Fruit fly (Drosophila melanogaster) whole organism, embryonic: ENCODE results near the gene Orp8.

Experiments used
- BtbVII ChIP-seq: fragments of 200-800 bp; sonication (Bioruptor generic); optimal IDR thresholded peaks from 3 replicates; lab custom pipeline; 2017; ENCODE audit warnings: missing biosample characterization, mild to moderate bottlenecking, missing genetic modification characterization
- CG10209 ChIP-seq: fragments of 200-800 bp; sonication (Bioruptor generic); optimal IDR thresholded peaks from 3 replicates; lab custom pipeline; 2017; ENCODE audit warnings: missing biosample characterization, mild to moderate bottlenecking, missing genetic modification characterization, missing genetic modification reagents
- CG10959 ChIP-seq: fragments of 200-800 bp; sonication (Bioruptor generic); IDR thresholded peaks from 2 replicates; pipeline ENCODE4 v1.3.6; 2022; ENCODE audit warnings: missing biosample characterization, missing genetic modification characterization
- CG11504 ChIP-seq: fragments of 200-800 bp; sonication (Bioruptor generic); optimal IDR thresholded peaks from 3 replicates; lab custom pipeline; 2019; ENCODE audit warnings: missing biosample characterization, mild to moderate bottlenecking, missing genetic modification characterization, moderate library complexity
- CG12942 ChIP-seq: fragments of 200-800 bp; sonication (Bioruptor generic); optimal IDR thresholded peaks from 3 replicates; lab custom pipeline; 2016; ENCODE audit warnings: missing biosample characterization, missing genetic modification characterization
- CG15011 ChIP-seq: fragments of 200-800 bp; sonication (Bioruptor generic); optimal IDR thresholded peaks from 3 replicates; lab custom pipeline; 2018; ENCODE audit warnings: missing biosample characterization, mild to moderate bottlenecking, missing genetic modification characterization
- CG15601 ChIP-seq: fragments of 200-800 bp; sonication (Bioruptor generic); optimal IDR thresholded peaks from 3 replicates; lab custom pipeline; 2019; ENCODE audit warnings: missing biosample characterization, mild to moderate bottlenecking, missing genetic modification characterization, moderate library complexity
- CG15696 ChIP-seq: fragments of 200-800 bp; sonication (Bioruptor generic); optimal IDR thresholded peaks from 2 replicates; lab custom pipeline; 2019; ENCODE audit warnings: missing biosample characterization, mild to moderate bottlenecking, missing genetic modification characterization, moderate library complexity
- CG1603 ChIP-seq: fragments of 200-800 bp; sonication (Bioruptor generic); optimal IDR thresholded peaks from 2 replicates; lab custom pipeline; 2019; ENCODE audit warnings: missing biosample characterization, mild to moderate bottlenecking, missing genetic modification characterization, moderate library complexity
- CG17568 ChIP-seq: fragments of 200-800 bp; sonication (Bioruptor generic); optimal IDR thresholded peaks from 2 replicates; lab custom pipeline; 2018; ENCODE audit warnings: missing biosample characterization, mild to moderate bottlenecking, missing genetic modification characterization, moderate library complexity
- CG2875 ChIP-seq: fragments of 200-800 bp; sonication (Bioruptor generic); optimal IDR thresholded peaks from 2 replicates; lab custom pipeline; 2017; ENCODE audit warnings: missing biosample characterization, mild to moderate bottlenecking, missing genetic modification characterization, missing genetic modification reagents
- CG30020 ChIP-seq: fragments of 200-800 bp; optimal IDR thresholded peaks from 2 replicates; lab custom pipeline; 2019; ENCODE audit warnings: missing biosample characterization, mild to moderate bottlenecking, missing genetic modification characterization, moderate library complexity
- CG32532 ChIP-seq: fragments of 200-800 bp; sonication (Bioruptor generic); IDR thresholded peaks from 2 replicates; pipeline ENCODE4 v1.3.6; 2022; ENCODE audit warnings: missing biosample characterization, missing genetic modification characterization
- CG32767 ChIP-seq: fragments of 200-800 bp; sonication (Bioruptor generic); IDR thresholded peaks from 2 replicates; pipeline ENCODE4 v1.3.6; 2022; ENCODE audit warnings: missing biosample characterization, missing genetic modification characterization
- CG3281 ChIP-seq: fragments of 200-800 bp; sonication (Bioruptor generic); optimal IDR thresholded peaks from 3 replicates; lab custom pipeline; 2017; ENCODE audit warnings: missing biosample characterization, mild to moderate bottlenecking, missing genetic modification characterization
- CG42726 ChIP-seq: fragments of 200-800 bp; sonication (Bioruptor generic); IDR thresholded peaks from 2 replicates; pipeline ENCODE4 v1.3.6; 2022; ENCODE audit warnings: missing biosample characterization, missing genetic modification characterization; ENCODE audit not compliant: partially characterized antibody
- CG4707 ChIP-seq: fragments of 200-800 bp; sonication (Bioruptor generic); optimal IDR thresholded peaks from 2 replicates; lab custom pipeline; 2018; ENCODE audit warnings: missing biosample characterization, mild to moderate bottlenecking, missing genetic modification characterization, moderate library complexity
- CG8089 ChIP-seq: fragments of 200-800 bp; sonication (Bioruptor generic); optimal IDR thresholded peaks from 3 replicates; lab custom pipeline; 2016; ENCODE audit warnings: missing biosample characterization, missing genetic modification characterization
- CG8281 ChIP-seq: fragments of 200-800 bp; sonication (Bioruptor generic); optimal IDR thresholded peaks from 2 replicates; lab custom pipeline; 2018; ENCODE audit warnings: missing biosample characterization, mild to moderate bottlenecking, missing genetic modification characterization, moderate library complexity
- CG8290 ChIP-seq, 3 experiments: fragments of 200-800 bp; sonication (Bioruptor generic); optimal IDR thresholded peaks; 2 replicates each; lab custom pipeline; 2016 to 2019; ENCODE audit warnings: missing biosample characterization in 3 of 3, missing genetic modification characterization in 3 of 3, mild to moderate bottlenecking in 2 of 3, moderate library complexity in 1 of 3
- CG9727 ChIP-seq: fragments of 200-800 bp; sonication (Bioruptor generic); optimal IDR thresholded peaks from 3 replicates; lab custom pipeline; 2017; ENCODE audit warnings: missing biosample characterization, mild to moderate bottlenecking, missing genetic modification characterization
- Elba2 ChIP-seq: fragments of 200-800 bp; sonication (Bioruptor generic); optimal IDR thresholded peaks from 3 replicates; lab custom pipeline; 2016; ENCODE audit warnings: missing biosample characterization, missing genetic modification characterization
- HLH4C ChIP-seq: fragments of 200-800 bp; sonication (Bioruptor generic); IDR thresholded peaks from 3 replicates; pipeline ENCODE4 v1.3.6; 2022; ENCODE audit warnings: missing biosample characterization, missing genetic modification characterization; ENCODE audit not compliant: partially characterized antibody
- Meics ChIP-seq: fragments of 200-800 bp; sonication (Bioruptor generic); optimal IDR thresholded peaks from 2 replicates; lab custom pipeline; 2017; ENCODE audit warnings: missing biosample characterization, mild to moderate bottlenecking, missing genetic modification characterization
- NC2α ChIP-seq: fragments of 200-800 bp; sonication (Bioruptor generic); optimal IDR thresholded peaks from 2 replicates; lab custom pipeline; 2016; ENCODE audit warnings: missing biosample characterization, missing genetic modification characterization
- Nf-YC ChIP-seq: fragments of 200-800 bp; optimal IDR thresholded peaks from 3 replicates; lab custom pipeline; 2019; ENCODE audit warnings: missing biosample characterization, mild to moderate bottlenecking, missing genetic modification characterization, moderate library complexity
- Side ChIP-seq: fragments of 200-800 bp; sonication (Bioruptor generic); optimal IDR thresholded peaks from 2 replicates; lab custom pipeline; 2016; ENCODE audit warnings: missing biosample characterization, missing genetic modification characterization
- Ssrp ChIP-seq: fragments of 200-800 bp; sonication (Bioruptor generic); optimal IDR thresholded peaks from 2 replicates; lab custom pipeline; 2018; ENCODE audit warnings: missing biosample characterization, mild to moderate bottlenecking, missing genetic modification characterization, moderate library complexity
- bab2 ChIP-seq: fragments of 200-800 bp; sonication (Bioruptor generic); optimal IDR thresholded peaks from 2 replicates; lab custom pipeline; 2016; ENCODE audit warnings: missing biosample characterization, missing genetic modification characterization
- bcd ChIP-seq: fragments of 200-800 bp; sonication (Bioruptor generic); optimal IDR thresholded peaks from 2 replicates; lab custom pipeline; 2017; ENCODE audit warnings: missing biosample characterization, mild to moderate bottlenecking, missing genetic modification characterization
- bigmax ChIP-seq: fragments of 200-800 bp; sonication (Bioruptor generic); optimal IDR thresholded peaks from 2 replicates; lab custom pipeline; 2018; ENCODE audit warnings: missing biosample characterization, mild to moderate bottlenecking, missing genetic modification characterization
- bsh ChIP-seq, 2 experiments: fragments of 200-800 bp; sonication (Bioruptor generic); optimal IDR thresholded peaks; 2 replicates each; lab custom pipeline; 2017 to 2018; ENCODE audit warnings: mild to moderate bottlenecking in 2 of 2, missing biosample characterization in 2 of 2, missing genetic modification characterization in 2 of 2, moderate library complexity in 1 of 2
- caup ChIP-seq: fragments of 200-800 bp; sonication (Bioruptor generic); optimal IDR thresholded peaks from 3 replicates; lab custom pipeline; 2017; ENCODE audit warnings: missing biosample characterization, mild to moderate bottlenecking, missing genetic modification characterization, moderate library complexity; ENCODE audit not compliant: severe bottlenecking
- cg ChIP-seq: fragments of 200-800 bp; sonication (Bioruptor generic); optimal IDR thresholded peaks from 3 replicates; lab custom pipeline; 2019; ENCODE audit warnings: missing biosample characterization, mild to moderate bottlenecking, missing genetic modification characterization, moderate library complexity
- disco-r ChIP-seq: fragments of 200-800 bp; sonication (Bioruptor generic); optimal IDR thresholded peaks from 2 replicates; lab custom pipeline; 2016; ENCODE audit warnings: missing biosample characterization, missing genetic modification characterization
- dmrt11E ChIP-seq: fragments of 200-800 bp; sonication (Bioruptor generic); optimal IDR thresholded peaks from 3 replicates; lab custom pipeline; 2018; ENCODE audit warnings: missing biosample characterization, mild to moderate bottlenecking, missing genetic modification characterization, moderate library complexity
- fd64A ChIP-seq: fragments of 200-800 bp; sonication (Bioruptor generic); optimal IDR thresholded peaks from 3 replicates; lab custom pipeline; 2018; ENCODE audit warnings: missing biosample characterization, mild to moderate bottlenecking, missing genetic modification characterization
- jigr1 ChIP-seq: fragments of 200-800 bp; sonication (Bioruptor generic); IDR thresholded peaks from 3 replicates; pipeline ENCODE4 v1.3.6; 2022; ENCODE audit warnings: missing biosample characterization, missing genetic modification characterization
- jumu ChIP-seq: fragments of 200-800 bp; sonication (Bioruptor generic); optimal IDR thresholded peaks from 3 replicates; lab custom pipeline; 2016; ENCODE audit warnings: missing biosample characterization, missing genetic modification characterization
- maf-S ChIP-seq: fragments of 200-800 bp; sonication (Bioruptor generic); optimal IDR thresholded peaks from 2 replicates; lab custom pipeline; 2016; ENCODE audit warnings: missing biosample characterization, missing genetic modification characterization
- nau ChIP-seq: fragments of 200-800 bp; sonication (Bioruptor generic); optimal IDR thresholded peaks from 3 replicates; lab custom pipeline; 2017; ENCODE audit warnings: missing biosample characterization, mild to moderate bottlenecking, missing genetic modification characterization, missing genetic modification reagents
- nom ChIP-seq: fragments of 200-800 bp; sonication (Bioruptor generic); optimal IDR thresholded peaks from 2 replicates; lab custom pipeline; 2017; ENCODE audit warnings: missing biosample characterization, missing genetic modification characterization, mild to moderate bottlenecking, moderate library complexity, missing genetic modification reagents
- onecut ChIP-seq: fragments of 200-800 bp; sonication (Bioruptor generic); IDR thresholded peaks from 2 replicates; pipeline ENCODE4 v1.3.6; 2022; ENCODE audit warnings: missing biosample characterization, missing genetic modification characterization
- sd ChIP-seq: fragments of 200-800 bp; sonication (Bioruptor generic); optimal IDR thresholded peaks from 3 replicates; lab custom pipeline; 2018; ENCODE audit warnings: missing biosample characterization, mild to moderate bottlenecking, missing genetic modification characterization, moderate library complexity
- tin ChIP-seq: fragments of 200-800 bp; sonication (Bioruptor generic); optimal IDR thresholded peaks from 3 replicates; lab custom pipeline; 2016; ENCODE audit warnings: missing biosample characterization, missing genetic modification characterization
- unc-4 ChIP-seq: fragments of 200-800 bp; sonication (Bioruptor generic); IDR thresholded peaks from 2 replicates; pipeline ENCODE4 v1.3.6; 2022; ENCODE audit warnings: missing biosample characterization, missing genetic modification characterization; ENCODE audit not compliant: partially characterized antibody
- wek ChIP-seq: fragments of 200-800 bp; sonication (Bioruptor generic); optimal IDR thresholded peaks from 3 replicates; lab custom pipeline; 2018; ENCODE audit warnings: missing biosample characterization, mild to moderate bottlenecking, missing genetic modification characterization, moderate library complexity

The Orp8 gene

DNA sequence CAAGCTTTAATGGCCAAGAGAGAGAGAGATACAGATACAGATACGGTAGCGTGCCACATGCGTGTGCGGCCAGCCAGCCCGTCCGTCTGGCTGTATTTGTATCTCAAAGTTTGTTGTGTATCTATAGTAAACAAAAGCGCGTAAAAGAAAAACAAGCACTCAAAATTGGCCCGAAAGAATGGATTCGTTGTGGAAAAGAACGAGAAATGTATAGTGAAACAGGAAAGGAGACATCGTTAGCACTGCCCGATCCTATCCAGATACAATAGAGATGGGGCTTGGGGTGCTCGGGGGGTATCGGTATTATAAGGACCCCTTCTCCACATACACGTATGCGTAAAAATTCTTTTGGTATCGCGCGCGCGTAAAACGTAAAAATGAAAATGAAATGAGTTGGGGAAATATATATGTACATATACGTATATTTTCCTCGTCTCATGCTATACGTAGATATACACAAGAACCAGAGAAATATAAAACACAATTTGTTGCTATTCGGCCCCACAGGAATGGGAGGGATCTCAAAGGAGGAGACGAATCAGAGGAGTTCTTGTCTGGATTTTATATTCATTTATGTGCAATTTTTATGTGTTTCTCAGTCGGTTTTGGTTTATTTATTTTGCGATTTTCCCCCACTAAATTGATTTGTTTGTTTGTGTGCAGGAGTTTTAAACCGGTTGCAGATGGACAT, 45.2 kb upstream of the Orp8 start (continued):
- TF ChIP-seq disco-r (no peak), CG2875 (peak; percentile 10), CG15601 (peak; percentile 29), HLH4C (GFP tag; lab: Robert Waterston, UW) (no peak), CG42726 (GFP tag; lab: Robert Waterston, UW) (no peak), jumu (GFP tag; lab: Kevin White, UChicago) (no peak), CG8290 (GFP tag; optimal IDR thresholded peaks at IDR 0.05; lab: Kevin White, UChicago) (no peak), CG8290 (tag; optimal IDR thresholded peaks at IDR 0.05; lab: Kevin White, UChicago) (peak; percentile 22 to 39), bcd (no peak), Side (GFP tag; lab: Kevin White, UChicago) (peak; percentile 19), onecut (GFP tag; lab: Robert Waterston, UW) (peak; percentile 15; the same call in 1 of the 2 replicates), wek (GFP tag; lab: Kevin White, UChicago) (peak; percentile 66), sd (peak; percentile 64), bigmax (peak; percentile 11), CG8089 (GFP tag; lab: Kevin White, UChicago) (no peak), CG10209 (no peak), CG30020 (tag; lab: Kevin White, UChicago) (no peak), CG17568 (GFP tag; lab: Kevin White, UChicago) (peak; percentile 68), CG8281 (tag; lab: Kevin White, UChicago) (peak; percentile 28), CG15696 (tag; lab: Kevin White, UChicago) (peak; percentile 34), CG12942 (no peak), jigr1 (GFP tag; lab: Robert Waterston, UW) (no peak), CG11504 (tag; lab: Kevin White, UChicago) (no peak), cg (GFP tag; lab: Kevin White, UChicago) (peak; percentile 55), CG32532 (GFP tag; lab: Robert Waterston, UW) (0 out of 2 replicates have a peak, but pooled peaks have one; percentile 5), NC2α (peak; percentile 5), fd64A (GFP tag; lab: Kevin White, UChicago) (peak; percentile 54), dmrt11E (tag; lab: Kevin White, UChicago) (peak; percentile 14), nom (peak; percentile 28), CG3281 (GFP tag; lab: Kevin White, UChicago) (peak; percentile 20), CG1603 (peak; percentile 41), CG32767 (peak; percentile 61; the same call in 1 of the 2 replicates), Ssrp (tag; lab: Kevin White, UChicago) (no peak), unc-4 (GFP tag; lab: Robert Waterston, UW) (no peak), nau (peak; percentile 55), Nf-YC (tag; lab: Kevin White, UChicago) (no peak), Elba2 (GFP tag; lab: Kevin White, UChicago) (no peak), Meics (GFP tag; lab: Kevin White, UChicago) (peak; percentile 22), CG15011 (GFP tag; lab: Kevin White, UChicago) (peak; percentile 36), CG10959 (GFP tag; lab: Robert Waterston, UW) (no peak), BtbVII (peak; percentile 49), bab2 (GFP tag; lab: Kevin White, UChicago) (no peak), tin (GFP tag; lab: Kevin White, UChicago) (no peak), maf-S (GFP tag; lab: Kevin White, UChicago) (no peak), CG9727 (no peak), caup (GFP tag; lab: Kevin White, UChicago) (peak; percentile 32), CG4707 (GFP tag; lab: Kevin White, UChicago) (peak; percentile 32), bsh (GFP tag; optimal IDR thresholded peaks at IDR 0.05; lab: Kevin White, UChicago) (no peak)
